Comparison of ENCODE assay signal across 2 worm cellular contexts in the genomic region with DNA sequence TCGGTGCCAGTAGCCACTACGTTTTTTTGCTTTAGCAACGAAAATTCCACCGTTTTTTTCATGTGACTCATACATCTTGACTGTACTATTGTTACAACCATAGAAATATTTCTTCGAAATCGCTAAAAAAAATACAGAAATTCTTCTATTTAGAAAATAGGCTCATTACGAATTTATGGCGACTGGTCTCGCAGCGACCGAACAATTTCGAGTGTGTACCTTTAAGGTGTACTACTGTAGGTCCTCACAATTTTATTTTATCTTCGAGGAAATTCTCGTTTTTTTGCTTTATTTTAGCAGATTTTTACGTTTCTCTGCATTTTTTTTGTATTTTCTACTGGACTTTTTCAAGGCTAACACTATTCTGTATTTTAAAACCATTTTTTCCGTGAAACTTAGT.
A peak's percentile ranks its signal among the peaks of the same experiment; 100 is the strongest.
TF ChIP-seq lines count a peak whose summit lies in the region.

No protein-coding gene starts in this region.

TF ChIP-seq in whole organism, L4 larva, 104 proteins besides CTCF, POLR2A, EP300 and RAD21:
- TF ChIP-seq dmd-8 (GFP tag; IDR thresholded peaks at IDR 0.05; lab: Robert Waterston, UW) (no peak), hlh-11 (tag; optimal IDR thresholded peaks at IDR 0.05; lab: Kevin White, UChicago) (no peak), R02D3.7 (tag; optimal IDR thresholded peaks at IDR 0.05; lab: Kevin White, UChicago) (no peak), F26F4.8 (GFP tag; conservative IDR thresholded peaks at IDR 0.05; lab: Robert Waterston, UW) (no peak), lsy-2 (tag; optimal IDR thresholded peaks at IDR 0.05; lab: Kevin White, UChicago) (peak in 1 of 2 experiments; percentile 34), nhr-10 (tag; optimal IDR thresholded peaks at IDR 0.05; lab: Kevin White, UChicago) (no peak), ceh-62 (tag; optimal IDR thresholded peaks at IDR 0.05; lab: Kevin White, UChicago) (no peak), jun-1 (tag; optimal IDR thresholded peaks at IDR 0.05; lab: Kevin White, UChicago) (no peak), mes-2 (tag; optimal IDR thresholded peaks at IDR 0.05; lab: Kevin White, UChicago; ENCODE audit: poor library complexity, severe bottlenecking) (no peak), F49E8.2 (tag; optimal IDR thresholded peaks at IDR 0.05; lab: Kevin White, UChicago; ENCODE audit: borderline replicate concordance) (peak; percentile 64)

TF ChIP-seq in whole organism, young adult, 124 proteins besides CTCF, POLR2A, EP300 and RAD21 (continues in another document):
- TF ChIP-seq tbp1 (GFP tag; optimal IDR thresholded peaks at IDR 0.05; lab: Kevin White, UChicago) = peak; percentile 5
- TF ChIP-seq bed-2 (GFP tag; IDR thresholded peaks at IDR 0.05; lab: Robert Waterston, UW) = no peak
- no peak for TF ChIP-seq cebp-1 (GFP tag; IDR thresholded peaks at IDR 0.05; lab: Robert Waterston, UW)
- no peak for TF ChIP-seq cebp-1 (tag; optimal IDR thresholded peaks at IDR 0.05; lab: Kevin White, UChicago)
- no peak for TF ChIP-seq lsy-27 (tag; optimal IDR thresholded peaks at IDR 0.05; lab: Kevin White, UChicago; ENCODE audit: borderline replicate concordance, insufficient read depth)
- TF ChIP-seq F57C9.4 (tag; optimal IDR thresholded peaks at IDR 0.05; lab: Kevin White, UChicago) = no peak
- no peak for TF ChIP-seq chd-7 (tag; optimal IDR thresholded peaks at IDR 0.05; lab: Kevin White, UChicago)
- no peak for TF ChIP-seq zfh-2 (GFP tag; conservative IDR thresholded peaks at IDR 0.05; lab: Robert Waterston, UW)
- no peak for TF ChIP-seq nhr-90 (tag; optimal IDR thresholded peaks at IDR 0.05; lab: Kevin White, UChicago)
- TF ChIP-seq ceh-91 (GFP tag; IDR thresholded peaks at IDR 0.05; lab: Robert Waterston, UW) = no peak
- TF ChIP-seq unc-62 (GFP tag; optimal IDR thresholded peaks at IDR 0.05; lab: Kevin White, UChicago) = no peak
- TF ChIP-seq F57A8.1 (GFP tag; optimal IDR thresholded peaks at IDR 0.05; lab: Kevin White, UChicago) = no peak
- TF ChIP-seq hrde-1 (tag; optimal IDR thresholded peaks at IDR 0.05; lab: Kevin White, UChicago; ENCODE audit: borderline replicate concordance) = no peak
- TF ChIP-seq Y95B8A.8 (GFP tag; IDR thresholded peaks at IDR 0.05; lab: Robert Waterston, UW) = no peak
- TF ChIP-seq B0261.1 (tag; optimal IDR thresholded peaks at IDR 0.05; lab: Kevin White, UChicago) = no peak
- no peak for TF ChIP-seq nfya-2 (GFP tag; IDR thresholded peaks at IDR 0.05; lab: Robert Waterston, UW)
- no peak for TF ChIP-seq let-607 (tag; optimal IDR thresholded peaks at IDR 0.05; lab: Kevin White, UChicago)
- no peak for TF ChIP-seq pbrm-1 (GFP tag; IDR thresholded peaks at IDR 0.05; lab: Robert Waterston, UW)
- no peak for TF ChIP-seq ets-4 (GFP tag; optimal IDR thresholded peaks at IDR 0.05; lab: Kevin White, UChicago)
- no peak for TF ChIP-seq hlh-12 (tag; optimal IDR thresholded peaks at IDR 0.05; lab: Kevin White, UChicago)
- peak; percentile 19; the same call in 1 of the 2 replicates for TF ChIP-seq mcd-1 (GFP tag; IDR thresholded peaks at IDR 0.05; lab: Robert Waterston, UW)
- TF ChIP-seq ceh-27 (GFP tag; optimal IDR thresholded peaks at IDR 0.05; lab: Kevin White, UChicago) = no peak
- peak; percentile 29 for TF ChIP-seq F49E8.2 (tag; optimal IDR thresholded peaks at IDR 0.05; lab: Kevin White, UChicago; ENCODE audit: insufficient read depth)
- no peak for TF ChIP-seq die-1 (tag; optimal IDR thresholded peaks at IDR 0.05; lab: Kevin White, UChicago)
- TF ChIP-seq unc-130 (GFP tag; optimal IDR thresholded peaks at IDR 0.05; lab: Kevin White, UChicago) = no peak
- peak; percentile 45 for TF ChIP-seq lin-54 (GFP tag; optimal IDR thresholded peaks at IDR 0.05; lab: Kevin White, UChicago)
- no peak for TF ChIP-seq rec-8 (tag; optimal IDR thresholded peaks at IDR 0.05; lab: Kevin White, UChicago)
- no peak for TF ChIP-seq F10E7.11 (tag; optimal IDR thresholded peaks at IDR 0.05; lab: Kevin White, UChicago)
- peak; percentile 56; the same call in 1 of the 2 replicates for TF ChIP-seq D2030.7 (GFP tag; IDR thresholded peaks at IDR 0.05; lab: Robert Waterston, UW)
- TF ChIP-seq lsl-1 (GFP tag; optimal IDR thresholded peaks at IDR 0.05; lab: Kevin White, UChicago) = peak; percentile 97
- TF ChIP-seq B0035.1 (tag; optimal IDR thresholded peaks at IDR 0.05; lab: Kevin White, UChicago) = no peak
- TF ChIP-seq ztf-22 (GFP tag; optimal IDR thresholded peaks at IDR 0.05; lab: Kevin White, UChicago) = no peak
- TF ChIP-seq madf-6 (GFP tag; IDR thresholded peaks at IDR 0.05; lab: Robert Waterston, UW) = peak; percentile 94
- TF ChIP-seq ceh-58 (GFP tag; IDR thresholded peaks at IDR 0.05; lab: Robert Waterston, UW) = no peak
- TF ChIP-seq lin-40 (tag; optimal IDR thresholded peaks at IDR 0.05; lab: Kevin White, UChicago) = no peak
- TF ChIP-seq lir-1 (GFP tag; conservative IDR thresholded peaks at IDR 0.05; lab: Robert Waterston, UW) = no peak
- no peak for TF ChIP-seq hmg-20 (GFP tag; IDR thresholded peaks at IDR 0.05; lab: Robert Waterston, UW)
- TF ChIP-seq T26A5.8 (tag; optimal IDR thresholded peaks at IDR 0.05; lab: Kevin White, UChicago) = no peak
- no peak for TF ChIP-seq nhr-120 (GFP tag; IDR thresholded peaks at IDR 0.05; lab: Robert Waterston, UW)
- peak; percentile 92 for TF ChIP-seq xnd-1 (tag; optimal IDR thresholded peaks at IDR 0.05; lab: Kevin White, UChicago)
- no peak for TF ChIP-seq F39B2.1 (GFP tag; IDR thresholded peaks at IDR 0.05; lab: Robert Waterston, UW)
- TF ChIP-seq T07F8.4 (tag; optimal IDR thresholded peaks at IDR 0.05; lab: Kevin White, UChicago) = no peak
- no peak for TF ChIP-seq K11D2.4 (GFP tag; IDR thresholded peaks at IDR 0.05; lab: Robert Waterston, UW)
- no peak for TF ChIP-seq nhr-80 (tag; optimal IDR thresholded peaks at IDR 0.05; lab: Kevin White, UChicago)
- TF ChIP-seq ztf-6 (GFP tag; IDR thresholded peaks at IDR 0.05; lab: Robert Waterston, UW) = no peak
- no peak for TF ChIP-seq zim-3 (tag; optimal IDR thresholded peaks at IDR 0.05; lab: Kevin White, UChicago)
- TF ChIP-seq madf-8 (GFP tag; conservative IDR thresholded peaks at IDR 0.05; lab: Robert Waterston, UW) = peak; percentile 87
- TF ChIP-seq attf-5 (GFP tag; optimal IDR thresholded peaks at IDR 0.05; lab: Kevin White, UChicago) = no peak
- no peak for TF ChIP-seq attf-3 (GFP tag; conservative IDR thresholded peaks at IDR 0.05; lab: Robert Waterston, UW)
- peak; percentile 8; the same call in 1 of the 2 replicates for TF ChIP-seq hmg-1.2 (GFP tag; IDR thresholded peaks at IDR 0.05; lab: Robert Waterston, UW)
- TF ChIP-seq snpc-1.1 (tag; optimal IDR thresholded peaks at IDR 0.05; lab: Kevin White, UChicago; ENCODE audit: insufficient read depth) = no peak
- TF ChIP-seq ztf-3 (GFP tag; optimal IDR thresholded peaks at IDR 0.05; lab: Kevin White, UChicago) = no peak
- TF ChIP-seq let-526 (GFP tag; IDR thresholded peaks at IDR 0.05; lab: Robert Waterston, UW) = no peak
- TF ChIP-seq fkh-3 (tag; optimal IDR thresholded peaks at IDR 0.05; lab: Kevin White, UChicago) = no peak
- no peak for TF ChIP-seq B0336.3 (GFP tag; IDR thresholded peaks at IDR 0.05; lab: Robert Waterston, UW)
- no peak for TF ChIP-seq akir-1 (GFP tag; optimal IDR thresholded peaks at IDR 0.05; lab: Kevin White, UChicago)
- no peak for TF ChIP-seq ceh-40 (GFP tag; IDR thresholded peaks at IDR 0.05; lab: Robert Waterston, UW)
- TF ChIP-seq hsf-1 (GFP tag; IDR thresholded peaks at IDR 0.05; lab: Robert Waterston, UW) = no peak
- peak; percentile 6 for TF ChIP-seq F23B12.7 (tag; optimal IDR thresholded peaks at IDR 0.05; lab: Kevin White, UChicago; ENCODE audit: insufficient read depth)
- no peak for TF ChIP-seq F55B11.4 (tag; optimal IDR thresholded peaks at IDR 0.05; lab: Kevin White, UChicago; ENCODE audit: borderline replicate concordance, insufficient read depth)
- no peak for TF ChIP-seq dpff-1 (tag; optimal IDR thresholded peaks at IDR 0.05; lab: Kevin White, UChicago)
- no peak for TF ChIP-seq pha-4 (tag; optimal IDR thresholded peaks at IDR 0.05; lab: Kevin White, UChicago)
- TF ChIP-seq snpc-1.3 (tag; optimal IDR thresholded peaks at IDR 0.05; lab: Kevin White, UChicago; ENCODE audit: insufficient read depth) = peak; percentile 17
- no peak for TF ChIP-seq aptf-3 (GFP tag; IDR thresholded peaks at IDR 0.05; lab: Robert Waterston, UW)
- no peak for TF ChIP-seq ztf-26 (tag; optimal IDR thresholded peaks at IDR 0.05; lab: Kevin White, UChicago)
- TF ChIP-seq K12H6.12 (tag; optimal IDR thresholded peaks at IDR 0.05; lab: Kevin White, UChicago) = no peak
- no peak for TF ChIP-seq gei-17 (GFP tag; optimal IDR thresholded peaks at IDR 0.05; lab: Kevin White, UChicago)
- TF ChIP-seq athp-1 (tag; optimal IDR thresholded peaks at IDR 0.05; lab: Kevin White, UChicago) = no peak
- TF ChIP-seq sptf-2 (GFP tag; optimal IDR thresholded peaks at IDR 0.05; lab: Kevin White, UChicago) = no peak
- TF ChIP-seq bed-1 (GFP tag; IDR thresholded peaks at IDR 0.05; lab: Robert Waterston, UW) = no peak
- TF ChIP-seq efl-1 (GFP tag; optimal IDR thresholded peaks at IDR 0.05; lab: Kevin White, UChicago) = peak; percentile 0
- TF ChIP-seq snpc-4 (GFP tag; optimal IDR thresholded peaks at IDR 0.05; lab: Kevin White, UChicago) = no peak
- TF ChIP-seq snpc-4 (tag; optimal IDR thresholded peaks at IDR 0.05; lab: Kevin White, UChicago) = peak in 1 of 4 experiments; percentile 7
- peak; percentile 96 for TF ChIP-seq F33H1.4 (GFP tag; IDR thresholded peaks at IDR 0.05; lab: Robert Waterston, UW)
- TF ChIP-seq madf-10 (tag; optimal IDR thresholded peaks at IDR 0.05; lab: Kevin White, UChicago) = no peak
- TF ChIP-seq him-1 (tag; optimal IDR thresholded peaks at IDR 0.05; lab: Kevin White, UChicago) = no peak
- TF ChIP-seq Y56A3A.18 (GFP tag; IDR thresholded peaks at IDR 0.05; lab: Robert Waterston, UW) = no peak
- no peak for TF ChIP-seq ztf-25 (GFP tag; IDR thresholded peaks at IDR 0.05; lab: Robert Waterston, UW)
- TF ChIP-seq dox-1 (GFP tag; IDR thresholded peaks at IDR 0.05; lab: Robert Waterston, UW) = peak; percentile 40; the same call in 1 of the 2 replicates
- no peak for TF ChIP-seq tbx-9 (tag; optimal IDR thresholded peaks at IDR 0.05; lab: Kevin White, UChicago; ENCODE audit: borderline replicate concordance)
